Worm (Caenorhabditis elegans) whole organism, L3 larva: ENCODE measurements around the gene C44B7.5.

Experiments used
- ZK546.5 ChIP-seq: sonication (generic microtip); optimal IDR thresholded peaks from 2 replicates; lab custom pipeline; 2017; ENCODE audit warnings: missing biosample characterization, missing genetic modification characterization
- egl-27 ChIP-seq: sonication (generic microtip); optimal IDR thresholded peaks from 4 replicates; lab custom pipeline; 2017; ENCODE audit warnings: missing biosample characterization, missing genetic modification reagents, missing genetic modification characterization
- elt-2 ChIP-seq: sonication (generic microtip); optimal IDR thresholded peaks from 2 replicates; lab custom pipeline; 2016; ENCODE audit warnings: missing genetic modification reagents, mild to moderate bottlenecking, missing genetic modification characterization, missing compliant biosample characterization
- nhr-12 ChIP-seq: fragments of 150-350 bp; optimal IDR thresholded peaks from 2 replicates; lab custom pipeline; 2014; ENCODE audit warnings: missing biosample characterization, missing genetic modification characterization
- nhr-76 ChIP-seq: fragments of 150-350 bp; sonication (generic microtip); optimal IDR thresholded peaks from 5 replicates; lab custom pipeline; 2014; ENCODE audit warnings: missing biosample characterization, missing genetic modification characterization
- skn-1 ChIP-seq: fragments of 150-350 bp; optimal IDR thresholded peaks from 2 replicates; lab custom pipeline; 2014; ENCODE audit warnings: missing biosample characterization, missing genetic modification characterization
- unc-39 ChIP-seq: sonication (generic microtip); optimal IDR thresholded peaks from 4 replicates; lab custom pipeline; 2017; ENCODE audit warnings: missing biosample characterization, missing genetic modification characterization
- zag-1 ChIP-seq: fragments of 150-350 bp; optimal IDR thresholded peaks from 2 replicates; lab custom pipeline; 2014; ENCODE audit warnings: missing biosample characterization, missing genetic modification characterization

ce11 chrII:6870803-6871202 lies 1.6 kb downstream of the C44B7.5 start, which contains the start of gene clhm-1:
- TF ChIP-seq egl-27 (tag; lab: Kevin White, UChicago) (no peak), nhr-12 (tag; lab: Kevin White, UChicago) (no peak), zag-1 (tag; lab: Kevin White, UChicago) (no peak), nhr-76 (tag; lab: Kevin White, UChicago) (no peak), elt-2 (tag; lab: Kevin White, UChicago) (no peak), ZK546.5 (no peak), skn-1 (tag; lab: Kevin White, UChicago) (no peak), unc-39 (tag; lab: Kevin White, UChicago) (no peak)
